Worm (Caenorhabditis elegans) whole organism, young adult: Measurements from ENCODE around the gene T05C12.15.
A peak's percentile ranks its signal among the peaks of the same experiment; 100 is the strongest.

Experiments
- B0019.2 ChIP-seq: fragments of 200-800 bp; sonication (Bioruptor generic); conservative IDR thresholded peaks from 2 replicates; pipeline ENCODE4 v1.3.6; 2022; ENCODE audit warnings: missing genetic modification reagents, missing genetic modification characterization, missing compliant biosample characterization
- B0035.1 ChIP-seq: sonication (generic microtip); optimal IDR thresholded peaks from 2 replicates; lab custom pipeline; 2016; ENCODE audit warnings: missing genetic modification characterization, mild to moderate bottlenecking, missing compliant biosample characterization, missing genotype, missing genetic modification reagents
- B0336.3 ChIP-seq: fragments of 200-800 bp; sonication (Bioruptor generic); IDR thresholded peaks from 2 replicates; pipeline ENCODE4 v1.3.6; 2022; ENCODE audit warnings: missing genetic modification characterization, missing compliant biosample characterization
- D2030.7 ChIP-seq: fragments of 200-800 bp; sonication (Bioruptor generic); IDR thresholded peaks from 2 replicates; pipeline ENCODE4 v1.3.6; 2022; ENCODE audit warnings: missing genetic modification reagents, missing genetic modification characterization, missing compliant biosample characterization
- F23B12.7 ChIP-seq: sonication (generic microtip); optimal IDR thresholded peaks from 2 replicates; lab custom pipeline; 2017; ENCODE audit warnings: missing genetic modification characterization, mild to moderate bottlenecking, missing compliant biosample characterization, antibody characterized with exemption, moderate library complexity; ENCODE audit not compliant: insufficient read depth
- F37B4.10 ChIP-seq: fragments of 200-800 bp; sonication (Bioruptor generic); IDR thresholded peaks from 2 replicates; pipeline ENCODE4 v1.3.6; 2022; ENCODE audit warnings: missing genetic modification characterization, missing compliant biosample characterization
- F49E8.2 ChIP-seq: sonication (generic microtip); optimal IDR thresholded peaks from 3 replicates; lab custom pipeline; 2017; ENCODE audit warnings: missing genetic modification characterization, mild to moderate bottlenecking, missing compliant biosample characterization, antibody characterized with exemption, moderate library complexity; ENCODE audit not compliant: insufficient read depth
- F52B5.7 ChIP-seq: sonication (generic microtip); optimal IDR thresholded peaks from 2 replicates; lab custom pipeline; 2016; ENCODE audit warnings: mild to moderate bottlenecking, missing genetic modification characterization, missing compliant biosample characterization
- F57A8.1 ChIP-seq: fragments of 200-800 bp; sonication (Bioruptor generic); optimal IDR thresholded peaks from 2 replicates; lab custom pipeline; 2018; ENCODE audit warnings: mild to moderate bottlenecking, missing genetic modification characterization, moderate library complexity, missing compliant biosample characterization
- F57C9.4 ChIP-seq: sonication (generic microtip); optimal IDR thresholded peaks from 2 replicates; lab custom pipeline; 2017; ENCODE audit warnings: mild to moderate bottlenecking, missing genetic modification characterization, missing compliant biosample characterization
- K12H6.12 ChIP-seq: fragments of 200-800 bp; sonication (Bioruptor generic); optimal IDR thresholded peaks from 2 replicates; lab custom pipeline; 2018; ENCODE audit warnings: mild to moderate bottlenecking, missing genetic modification characterization, missing compliant biosample characterization
- Y53G8AR.9 ChIP-seq: fragments of 200-800 bp; sonication (Bioruptor generic); conservative IDR thresholded peaks from 2 replicates; pipeline ENCODE4 v1.3.6; 2022; ENCODE audit warnings: missing genetic modification reagents, missing genetic modification characterization, missing compliant biosample characterization
- Y79H2A.3 ChIP-seq: fragments of 200-800 bp; sonication (Bioruptor generic); conservative IDR thresholded peaks from 2 replicates; pipeline ENCODE4 v1.3.6; 2022; ENCODE audit warnings: missing genetic modification reagents, missing genetic modification characterization, missing compliant biosample characterization
- Y95B8A.8 ChIP-seq: fragments of 200-800 bp; sonication (Bioruptor generic); IDR thresholded peaks from 2 replicates; pipeline ENCODE4 v1.3.6; 2022; ENCODE audit warnings: missing genetic modification reagents, missing genetic modification characterization, missing compliant biosample characterization
- aptf-3 ChIP-seq: fragments of 200-800 bp; sonication (Bioruptor generic); IDR thresholded peaks from 2 replicates; pipeline ENCODE4 v1.3.6; 2022; ENCODE audit warnings: missing genetic modification characterization, missing compliant biosample characterization
- atf-7 ChIP-seq: sonication (generic microtip); optimal IDR thresholded peaks from 2 replicates; lab custom pipeline; 2017; ENCODE audit warnings: mild to moderate bottlenecking, missing genetic modification characterization, missing compliant biosample characterization
- attf-5 ChIP-seq: fragments of 200-800 bp; sonication (Bioruptor generic); optimal IDR thresholded peaks from 2 replicates; lab custom pipeline; 2018; ENCODE audit warnings: mild to moderate bottlenecking, missing genetic modification characterization, missing compliant biosample characterization
- attf-6 ChIP-seq: fragments of 200-800 bp; sonication (Bioruptor generic); IDR thresholded peaks from 2 replicates; pipeline ENCODE4 v1.3.6; 2022; ENCODE audit warnings: missing genetic modification reagents, missing genetic modification characterization, missing compliant biosample characterization
- cebp-2 ChIP-seq: fragments of 200-800 bp; sonication (Bioruptor generic); IDR thresholded peaks from 2 replicates; pipeline ENCODE4 v1.3.6; 2022; ENCODE audit warnings: missing genetic modification characterization, missing compliant biosample characterization
- ceh-100 ChIP-seq: fragments of 200-800 bp; sonication (Bioruptor generic); IDR thresholded peaks from 2 replicates; pipeline ENCODE4 v1.3.6; 2022; ENCODE audit warnings: missing genetic modification reagents, missing genetic modification characterization, missing compliant biosample characterization
- ceh-58 ChIP-seq: fragments of 200-800 bp; sonication (Bioruptor generic); IDR thresholded peaks from 2 replicates; pipeline ENCODE4 v1.3.6; 2022; ENCODE audit warnings: missing genetic modification characterization, missing compliant biosample characterization
- die-1 ChIP-seq: sonication (generic microtip); optimal IDR thresholded peaks from 2 replicates; lab custom pipeline; 2016; ENCODE audit warnings: missing genotype, mild to moderate bottlenecking, missing genetic modification characterization, missing compliant biosample characterization
- egrh-3 ChIP-seq: fragments of 200-800 bp; sonication (Bioruptor generic); IDR thresholded peaks from 2 replicates; pipeline ENCODE4 v1.3.6; 2022; ENCODE audit warnings: missing genetic modification reagents, missing genetic modification characterization, missing compliant biosample characterization
- hlh-26 ChIP-seq: fragments of 200-800 bp; sonication (Bioruptor generic); conservative IDR thresholded peaks from 2 replicates; pipeline ENCODE4 v1.3.6; 2022; ENCODE audit warnings: missing genetic modification reagents, missing genetic modification characterization, missing compliant biosample characterization
- hrde-1 ChIP-seq: sonication (generic microtip); optimal IDR thresholded peaks from 2 replicates; lab custom pipeline; 2016; ENCODE audit warnings: missing genetic modification characterization, mild to moderate bottlenecking, missing compliant biosample characterization, moderate library complexity, missing genotype, missing genetic modification reagents, borderline replicate concordance
- lag-1 ChIP-seq: fragments of 200-800 bp; sonication (Bioruptor generic); IDR thresholded peaks from 2 replicates; pipeline ENCODE4 v1.3.6; 2022; ENCODE audit warnings: missing genetic modification reagents, missing genetic modification characterization, missing compliant biosample characterization
- lin-26 ChIP-seq: fragments of 200-800 bp; sonication (Bioruptor generic); IDR thresholded peaks from 2 replicates; pipeline ENCODE4 v1.3.6; 2022; ENCODE audit warnings: missing genetic modification reagents, missing genetic modification characterization, missing compliant biosample characterization
- lin-35 ChIP-seq, 3 experiments: fragments of 150-350 bp in 2 of 3; sonication (generic microtip) in 1 of 3; optimal IDR thresholded peaks; 2 replicates each; lab custom pipeline; 2014 to 2018; ENCODE audit warnings: missing biosample characterization in 3 of 3, missing genetic modification characterization in 3 of 3, missing genetic modification reagents in 3 of 3
- lin-54 ChIP-seq: fragments of 200-800 bp; sonication (Bioruptor generic); optimal IDR thresholded peaks from 2 replicates; lab custom pipeline; 2018; ENCODE audit warnings: mild to moderate bottlenecking, missing genetic modification characterization, missing compliant biosample characterization
- madf-3 ChIP-seq: fragments of 200-800 bp; sonication (Bioruptor generic); IDR thresholded peaks from 2 replicates; pipeline ENCODE4 v1.3.6; 2022; ENCODE audit warnings: missing genetic modification reagents, missing genetic modification characterization, missing compliant biosample characterization
- madf-6 ChIP-seq: fragments of 200-800 bp; sonication (Bioruptor generic); IDR thresholded peaks from 2 replicates; pipeline ENCODE4 v1.3.6; 2022; ENCODE audit warnings: missing genetic modification reagents, missing genetic modification characterization, missing compliant biosample characterization
- madf-8 ChIP-seq: fragments of 200-800 bp; sonication (Bioruptor generic); conservative IDR thresholded peaks from 2 replicates; pipeline ENCODE4 v1.3.6; 2022; ENCODE audit warnings: missing genetic modification reagents, missing genetic modification characterization, missing compliant biosample characterization
- mcd-1 ChIP-seq: fragments of 200-800 bp; sonication (Bioruptor generic); IDR thresholded peaks from 2 replicates; pipeline ENCODE4 v1.3.6; 2022; ENCODE audit warnings: missing genetic modification reagents, missing genetic modification characterization, missing compliant biosample characterization
- nfya-2 ChIP-seq: fragments of 200-800 bp; sonication (Bioruptor generic); IDR thresholded peaks from 2 replicates; pipeline ENCODE4 v1.3.6; 2022; ENCODE audit warnings: missing genetic modification reagents, missing genetic modification characterization, missing compliant biosample characterization
- nhr-179 ChIP-seq: sonication (generic microtip); optimal IDR thresholded peaks from 2 replicates; lab custom pipeline; 2016; ENCODE audit warnings: mild to moderate bottlenecking, missing genetic modification characterization, missing compliant biosample characterization
- pha-4 ChIP-seq: fragments of 150-350 bp; sonication (generic microtip); optimal IDR thresholded peaks from 2 replicates; lab custom pipeline; 2014; ENCODE audit warnings: missing biosample characterization, missing genetic modification reagents, missing genetic modification characterization
- snpc-1.3 ChIP-seq: sonication (generic microtip); optimal IDR thresholded peaks from 2 replicates; lab custom pipeline; 2017; ENCODE audit warnings: missing genetic modification characterization, mild to moderate bottlenecking, missing compliant biosample characterization, antibody characterized with exemption, moderate library complexity, missing genotype, missing genetic modification reagents; ENCODE audit not compliant: insufficient read depth
- snpc-3.4 ChIP-seq: sonication (generic microtip); optimal IDR thresholded peaks from 2 replicates; lab custom pipeline; 2017; ENCODE audit warnings: missing genetic modification characterization, mild to moderate bottlenecking, missing compliant biosample characterization, antibody characterized with exemption, moderate library complexity, missing genotype, missing genetic modification reagents
- sptf-2 ChIP-seq: fragments of 200-800 bp; sonication (Bioruptor generic); optimal IDR thresholded peaks from 2 replicates; lab custom pipeline; 2018; ENCODE audit warnings: mild to moderate bottlenecking, missing genetic modification characterization, missing compliant biosample characterization
- tbx-9 ChIP-seq: sonication (generic microtip); optimal IDR thresholded peaks from 2 replicates; lab custom pipeline; 2016; ENCODE audit warnings: borderline replicate concordance, missing genetic modification characterization, inconsistent platforms, missing compliant biosample characterization
- tlf-1 ChIP-seq: fragments of 200-800 bp; sonication (Bioruptor generic); optimal IDR thresholded peaks from 2 replicates; lab custom pipeline; 2018; ENCODE audit warnings: mild to moderate bottlenecking, missing genetic modification characterization, missing compliant biosample characterization
- unc-130 ChIP-seq: sonication (generic microtip); optimal IDR thresholded peaks from 2 replicates; lab custom pipeline; 2016; ENCODE audit warnings: missing genetic modification reagents, missing genetic modification characterization, missing compliant biosample characterization
- xnd-1 ChIP-seq: sonication (generic microtip); optimal IDR thresholded peaks from 2 replicates; lab custom pipeline; 2016; ENCODE audit warnings: missing genotype, missing genetic modification reagents, missing genetic modification characterization, missing compliant biosample characterization
- ztf-25 ChIP-seq: fragments of 200-800 bp; sonication (Bioruptor generic); IDR thresholded peaks from 2 replicates; pipeline ENCODE4 v1.3.6; 2022; ENCODE audit warnings: missing genetic modification reagents, missing genetic modification characterization, missing compliant biosample characterization
- ztf-6 ChIP-seq: fragments of 200-800 bp; sonication (Bioruptor generic); IDR thresholded peaks from 2 replicates; pipeline ENCODE4 v1.3.6; 2022; ENCODE audit warnings: missing genetic modification reagents, missing genetic modification characterization, missing compliant biosample characterization

Gene T05C12.15

ce11 chrII:8143278-8143931 lies 26.0 kb upstream of the T05C12.15 start, which contains the start of the genes ints-11 and rpl-10 (continued):
- TF ChIP-seq pha-4 (tag; lab: Kevin White, UChicago) (peak; percentile 30), xnd-1 (tag; lab: Kevin White, UChicago) (no peak), lin-35 (GFP tag; optimal IDR thresholded peaks at IDR 0.05; lab: Kevin White, UChicago) (peak in 1 of 3 experiments; percentile 18), sptf-2 (GFP tag; lab: Kevin White, UChicago) (no peak), attf-5 (GFP tag; lab: Kevin White, UChicago) (peak; percentile 29)
- TF ChIP-seq, all 124 proteins: peak for 7

ce11 chrII:8144543-8144942 lies 24.8 kb upstream of the T05C12.15 start, which contains the start of gene F10B5.2:
Gene F10B5.2 (plus strand): TSS chrII:8144762.
- TF ChIP-seq F57A8.1 (GFP tag; lab: Kevin White, UChicago) = peak; percentile 7
- peak; percentile 53 for TF ChIP-seq F49E8.2 (tag; lab: Kevin White, UChicago)
- TF ChIP-seq madf-3 (GFP tag; lab: Robert Waterston, UW) = peak; percentile 51; the same call in 1 of the 2 replicates
- peak; percentile 37 for TF ChIP-seq hrde-1 (tag; lab: Kevin White, UChicago)
- TF ChIP-seq tbx-9 = no peak
- no peak for TF ChIP-seq nfya-2 (GFP tag; lab: Robert Waterston, UW)
- TF ChIP-seq ceh-100 (GFP tag; lab: Robert Waterston, UW) = peak; percentile 22; the same call in 1 of the 2 replicates
- no peak for TF ChIP-seq hlh-26
- no peak for TF ChIP-seq F23B12.7 (tag; lab: Kevin White, UChicago)
- no peak for TF ChIP-seq ceh-58 (GFP tag; lab: Robert Waterston, UW)
- no peak for TF ChIP-seq F52B5.7 (tag; lab: Kevin White, UChicago)
- TF ChIP-seq xnd-1 (tag; lab: Kevin White, UChicago) = no peak
- TF ChIP-seq die-1 (tag; lab: Kevin White, UChicago) = no peak
- TF ChIP-seq lin-26 (GFP tag; lab: Robert Waterston, UW) = no peak; the same call in 1 of the 2 replicates
- no peak for TF ChIP-seq egrh-3
- no peak for TF ChIP-seq Y79H2A.3 (GFP tag; lab: Robert Waterston, UW)
- TF ChIP-seq ztf-6 (GFP tag; lab: Robert Waterston, UW) = no peak
- peak; percentile 15 for TF ChIP-seq unc-130 (GFP tag; lab: Kevin White, UChicago)
- 0 out of 2 replicates have a peak, but pooled peaks have one; percentile 29 for TF ChIP-seq ztf-25 (GFP tag; lab: Robert Waterston, UW)
- peak; percentile 63 for TF ChIP-seq snpc-3.4 (tag; lab: Kevin White, UChicago)
- TF ChIP-seq D2030.7 (GFP tag; lab: Robert Waterston, UW) = peak; percentile 38
- TF ChIP-seq cebp-2 = no peak
- peak; percentile 38 for TF ChIP-seq tlf-1 (GFP tag; lab: Kevin White, UChicago)
- TF ChIP-seq K12H6.12 (tag; lab: Kevin White, UChicago) = no peak
- TF ChIP-seq aptf-3 (GFP tag; lab: Robert Waterston, UW) = no peak
- peak; percentile 66; the same call in 1 of the 2 replicates for TF ChIP-seq Y53G8AR.9
- no peak for TF ChIP-seq mcd-1 (GFP tag; lab: Robert Waterston, UW)
- peak; percentile 42; the same call in 1 of the 2 replicates for TF ChIP-seq attf-6 (GFP tag; lab: Robert Waterston, UW)
- TF ChIP-seq F57C9.4 (tag; lab: Kevin White, UChicago) = no peak
- TF ChIP-seq atf-7 = peak; percentile 7
- TF ChIP-seq lin-54 (GFP tag; lab: Kevin White, UChicago) = peak; percentile 51
- no peak for TF ChIP-seq B0019.2
- TF ChIP-seq snpc-1.3 (tag; lab: Kevin White, UChicago) = peak; percentile 60
- TF ChIP-seq B0035.1 (tag; lab: Kevin White, UChicago) = no peak
- no peak for TF ChIP-seq Y95B8A.8 (GFP tag; lab: Robert Waterston, UW)
- no peak for TF ChIP-seq nhr-179
- peak; percentile 58 for TF ChIP-seq madf-6 (GFP tag; lab: Robert Waterston, UW)
- TF ChIP-seq F37B4.10 (GFP tag; lab: Robert Waterston, UW) = no peak
- TF ChIP-seq B0336.3 (GFP tag; lab: Robert Waterston, UW) = peak; percentile 68; the same call in 1 of the 2 replicates
- no peak for TF ChIP-seq lag-1
- TF ChIP-seq madf-8 (GFP tag; lab: Robert Waterston, UW) = no peak
